Fruit fly (Drosophila melanogaster) whole organism, adult: Measurements from ENCODE around the gene Wdr33.

Experiments
- CG11617 ChIP-seq: fragments of 200-800 bp; sonication (Bioruptor generic); optimal IDR thresholded peaks from 2 replicates; lab custom pipeline; 2017; ENCODE audit warnings: mild to moderate bottlenecking, missing biosample characterization, missing genetic modification reagents, missing genetic modification characterization
- CG12768 ChIP-seq: fragments of 200-800 bp; sonication (Bioruptor generic); optimal IDR thresholded peaks from 2 replicates; lab custom pipeline; 2017; ENCODE audit warnings: missing biosample characterization, missing genetic modification characterization, mild to moderate bottlenecking, moderate library complexity, missing genetic modification reagents
- CG1620 ChIP-seq: fragments of 200-800 bp; sonication (Bioruptor generic); optimal IDR thresholded peaks from 2 replicates; lab custom pipeline; 2016; ENCODE audit warnings: missing biosample characterization, missing genetic modification characterization
- CG33017 ChIP-seq: fragments of 200-800 bp; sonication (Bioruptor generic); optimal IDR thresholded peaks from 2 replicates; lab custom pipeline; 2018; ENCODE audit warnings: missing biosample characterization, mild to moderate bottlenecking, missing genetic modification characterization, moderate library complexity
- CG5204 ChIP-seq: fragments of 200-800 bp; sonication (Bioruptor generic); optimal IDR thresholded peaks from 2 replicates; lab custom pipeline; 2016; ENCODE audit warnings: missing biosample characterization, missing genetic modification characterization
- CG7101 ChIP-seq: fragments of 200-800 bp; sonication (Bioruptor generic); optimal IDR thresholded peaks from 2 replicates; lab custom pipeline; 2018; ENCODE audit warnings: missing biosample characterization, mild to moderate bottlenecking, missing genetic modification characterization, moderate library complexity
- Clk ChIP-seq: fragments of 200-800 bp; sonication (Bioruptor generic); optimal IDR thresholded peaks from 2 replicates; lab custom pipeline; 2017; ENCODE audit warnings: missing biosample characterization, missing genetic modification characterization
- Crg-1 ChIP-seq: fragments of 200-800 bp; sonication (Bioruptor generic); optimal IDR thresholded peaks from 2 replicates; lab custom pipeline; 2016; ENCODE audit warnings: missing biosample characterization, missing genetic modification characterization
- cic ChIP-seq: fragments of 200-800 bp; sonication (Bioruptor generic); optimal IDR thresholded peaks from 2 replicates; lab custom pipeline; 2017; ENCODE audit warnings: missing biosample characterization, mild to moderate bottlenecking, missing genetic modification characterization, moderate library complexity
- cnc ChIP-seq, 2 experiments: fragments of >200 bp; optimal IDR thresholded peaks; 2 replicates each; lab custom pipeline; 2017
- kay ChIP-seq: fragments of 200-800 bp; sonication (Bioruptor generic); peaks from one replicate; lab custom pipeline; 2016; ENCODE audit warnings: missing biosample characterization, missing genetic modification characterization, borderline replicate concordance
- ovo ChIP-seq: fragments of 200-800 bp; sonication (Bioruptor generic); optimal IDR thresholded peaks from 2 replicates; lab custom pipeline; 2016; ENCODE audit warnings: missing biosample characterization, missing genetic modification characterization
- tj ChIP-seq: fragments of 200-800 bp; sonication (Bioruptor generic); optimal IDR thresholded peaks from 3 replicates; lab custom pipeline; 2017; ENCODE audit warnings: missing biosample characterization, mild to moderate bottlenecking, missing genetic modification characterization, moderate library complexity

- TF ChIP-seq Crg-1 (GFP tag; lab: Kevin White, UChicago) (no peak), CG5204 (GFP tag; lab: Kevin White, UChicago) (peak; percentile 41), ovo (no peak), CG11617 (no peak), CG1620 (GFP tag; lab: Kevin White, UChicago) (no peak), Clk (GFP tag; lab: Kevin White, UChicago) (no peak), cic (GFP tag; lab: Kevin White, UChicago) (no peak), cnc (optimal IDR thresholded peaks at IDR 0.05; lab: Kevin White, UChicago) (no peak), tj (GFP tag; lab: Kevin White, UChicago) (no peak), kay (GFP tag; lab: Kevin White, UChicago) (no peak), CG33017 (tag; lab: Kevin White, UChicago) (peak; percentile 3), CG7101 (no peak), CG12768 (GFP tag; lab: Kevin White, UChicago) (peak; percentile 37)
Observed at dm6 chr3R:5686049-5686757, 25.8 kb downstream of the Wdr33 start.
